Worm (Caenorhabditis elegans) whole organism, young adult: ENCODE results near the gene usp-33.

Experiments
- B0035.1 ChIP-seq: sonication (generic microtip); optimal IDR thresholded peaks from 2 replicates; lab custom pipeline; 2016; ENCODE audit warnings: missing genetic modification characterization, mild to moderate bottlenecking, missing compliant biosample characterization, missing genotype, missing genetic modification reagents
- B0261.1 ChIP-seq: sonication (generic microtip); optimal IDR thresholded peaks from 2 replicates; lab custom pipeline; 2016; ENCODE audit warnings: mild to moderate bottlenecking, missing genetic modification characterization, moderate library complexity, missing compliant biosample characterization
- B0336.3 ChIP-seq: fragments of 200-800 bp; sonication (Bioruptor generic); IDR thresholded peaks from 2 replicates; pipeline ENCODE4 v1.3.6; 2022; ENCODE audit warnings: missing genetic modification characterization, missing compliant biosample characterization
- F23B12.7 ChIP-seq: sonication (generic microtip); optimal IDR thresholded peaks from 2 replicates; lab custom pipeline; 2017; ENCODE audit warnings: missing genetic modification characterization, mild to moderate bottlenecking, missing compliant biosample characterization, antibody characterized with exemption, moderate library complexity; ENCODE audit not compliant: insufficient read depth
- F49E8.2 ChIP-seq: sonication (generic microtip); optimal IDR thresholded peaks from 3 replicates; lab custom pipeline; 2017; ENCODE audit warnings: missing genetic modification characterization, mild to moderate bottlenecking, missing compliant biosample characterization, antibody characterized with exemption, moderate library complexity; ENCODE audit not compliant: insufficient read depth
- F52B5.7 ChIP-seq: sonication (generic microtip); optimal IDR thresholded peaks from 2 replicates; lab custom pipeline; 2016; ENCODE audit warnings: mild to moderate bottlenecking, missing genetic modification characterization, missing compliant biosample characterization
- F57C9.4 ChIP-seq: sonication (generic microtip); optimal IDR thresholded peaks from 2 replicates; lab custom pipeline; 2017; ENCODE audit warnings: mild to moderate bottlenecking, missing genetic modification characterization, missing compliant biosample characterization
- K11D2.4 ChIP-seq: fragments of 200-800 bp; sonication (Bioruptor generic); IDR thresholded peaks from 2 replicates; pipeline ENCODE4 v1.3.6; 2022; ENCODE audit warnings: missing genetic modification reagents, missing genetic modification characterization, missing compliant biosample characterization
- K12H6.12 ChIP-seq: fragments of 200-800 bp; sonication (Bioruptor generic); optimal IDR thresholded peaks from 2 replicates; lab custom pipeline; 2018; ENCODE audit warnings: mild to moderate bottlenecking, missing genetic modification characterization, missing compliant biosample characterization
- T26A5.8 ChIP-seq: sonication (generic microtip); optimal IDR thresholded peaks from 2 replicates; lab custom pipeline; 2016; ENCODE audit warnings: missing genetic modification characterization, missing compliant biosample characterization
- Y53F4B.3 ChIP-seq: fragments of 200-800 bp; sonication (Bioruptor generic); IDR thresholded peaks from 2 replicates; pipeline ENCODE4 v1.3.6; 2022; ENCODE audit warnings: missing genetic modification reagents, missing genetic modification characterization, missing compliant biosample characterization
- Y56A3A.18 ChIP-seq: fragments of 200-800 bp; sonication (Bioruptor generic); IDR thresholded peaks from 2 replicates; pipeline ENCODE4 v1.3.6; 2022; ENCODE audit warnings: missing genetic modification reagents, missing genetic modification characterization, missing compliant biosample characterization
- Y95B8A.8 ChIP-seq: fragments of 200-800 bp; sonication (Bioruptor generic); IDR thresholded peaks from 2 replicates; pipeline ENCODE4 v1.3.6; 2022; ENCODE audit warnings: missing genetic modification reagents, missing genetic modification characterization, missing compliant biosample characterization
- aptf-2 ChIP-seq: fragments of 200-800 bp; sonication (Bioruptor generic); conservative IDR thresholded peaks from 2 replicates; pipeline ENCODE4 v1.3.6; 2022; ENCODE audit warnings: missing genetic modification reagents, missing genetic modification characterization, missing compliant biosample characterization
- attf-3 ChIP-seq: fragments of 200-800 bp; sonication (Bioruptor generic); conservative IDR thresholded peaks from 2 replicates; pipeline ENCODE4 v1.3.6; 2022; ENCODE audit warnings: missing genetic modification reagents, missing genetic modification characterization, missing compliant biosample characterization
- cebp-1 ChIP-seq, 2 experiments: fragments of 200-800 bp in 1 of 2; sonication (Bioruptor generic) in 1 of 2; sonication (generic microtip) in 1 of 2; IDR thresholded peaks in 1 of 2; optimal IDR thresholded peaks in 1 of 2; 2 replicates each; pipeline versions ENCODE4 v1.3.6 to Lab custom; 2017 to 2022; ENCODE audit warnings: missing compliant biosample characterization in 2 of 2, missing genetic modification characterization in 2 of 2, mild to moderate bottlenecking in 1 of 2, missing genetic modification reagents in 1 of 2, moderate library complexity in 1 of 2
- die-1 ChIP-seq: sonication (generic microtip); optimal IDR thresholded peaks from 2 replicates; lab custom pipeline; 2016; ENCODE audit warnings: missing genotype, mild to moderate bottlenecking, missing genetic modification characterization, missing compliant biosample characterization
- ekl-4 ChIP-seq: fragments of 200-800 bp; sonication (Bioruptor generic); IDR thresholded peaks from 2 replicates; pipeline ENCODE4 v1.3.6; 2022; ENCODE audit warnings: missing genetic modification reagents, missing genetic modification characterization, missing compliant biosample characterization
- ets-4 ChIP-seq: fragments of 200-800 bp; sonication (Bioruptor generic); optimal IDR thresholded peaks from 2 replicates; lab custom pipeline; 2018; ENCODE audit warnings: mild to moderate bottlenecking, missing genetic modification characterization, missing compliant biosample characterization
- fkh-3 ChIP-seq: sonication (generic microtip); optimal IDR thresholded peaks from 2 replicates; lab custom pipeline; 2016; ENCODE audit warnings: mild to moderate bottlenecking, missing genetic modification characterization, missing compliant biosample characterization
- hmg-1.2 ChIP-seq: fragments of 200-800 bp; sonication (Bioruptor generic); IDR thresholded peaks from 2 replicates; pipeline ENCODE4 v1.3.6; 2022; ENCODE audit warnings: missing genetic modification reagents, missing genetic modification characterization, missing compliant biosample characterization
- hmg-20 ChIP-seq: fragments of 200-800 bp; sonication (Bioruptor generic); IDR thresholded peaks from 2 replicates; pipeline ENCODE4 v1.3.6; 2022; ENCODE audit warnings: missing genetic modification reagents, missing genetic modification characterization, missing compliant biosample characterization
- let-607 ChIP-seq, 2 experiments: fragments of 200-800 bp in 1 of 2; sonication (Bioruptor generic) in 1 of 2; sonication (generic microtip) in 1 of 2; optimal IDR thresholded peaks; 2 replicates each; lab custom pipeline; 2016 to 2018; ENCODE audit warnings: mild to moderate bottlenecking in 2 of 2, missing compliant biosample characterization in 2 of 2, missing genetic modification characterization in 2 of 2, moderate library complexity in 2 of 2, missing genotype in 1 of 2
- lin-35 ChIP-seq, 3 experiments: fragments of 150-350 bp in 2 of 3; sonication (generic microtip) in 1 of 3; optimal IDR thresholded peaks; 2 replicates each; lab custom pipeline; 2014 to 2018; ENCODE audit warnings: missing biosample characterization in 3 of 3, missing genetic modification characterization in 3 of 3, missing genetic modification reagents in 3 of 3
- lin-54 ChIP-seq: fragments of 200-800 bp; sonication (Bioruptor generic); optimal IDR thresholded peaks from 2 replicates; lab custom pipeline; 2018; ENCODE audit warnings: mild to moderate bottlenecking, missing genetic modification characterization, missing compliant biosample characterization
- madf-6 ChIP-seq: fragments of 200-800 bp; sonication (Bioruptor generic); IDR thresholded peaks from 2 replicates; pipeline ENCODE4 v1.3.6; 2022; ENCODE audit warnings: missing genetic modification reagents, missing genetic modification characterization, missing compliant biosample characterization
- madf-8 ChIP-seq: fragments of 200-800 bp; sonication (Bioruptor generic); conservative IDR thresholded peaks from 2 replicates; pipeline ENCODE4 v1.3.6; 2022; ENCODE audit warnings: missing genetic modification reagents, missing genetic modification characterization, missing compliant biosample characterization
- mes-4 ChIP-seq: sonication (generic microtip); optimal IDR thresholded peaks from 2 replicates; lab custom pipeline; 2016; ENCODE audit warnings: missing genotype, missing genetic modification characterization, missing compliant biosample characterization
- pha-4 ChIP-seq: fragments of 150-350 bp; sonication (generic microtip); optimal IDR thresholded peaks from 2 replicates; lab custom pipeline; 2014; ENCODE audit warnings: missing biosample characterization, missing genetic modification reagents, missing genetic modification characterization
- rec-8 ChIP-seq, 2 experiments: sonication (generic microtip); optimal IDR thresholded peaks; 2 replicates each; lab custom pipeline; 2016; ENCODE audit warnings: mild to moderate bottlenecking in 2 of 2, missing genetic modification characterization in 2 of 2, missing genetic modification reagents in 2 of 2, missing genotype in 2 of 2, missing biosample characterization in 1 of 2, missing compliant biosample characterization in 1 of 2, moderate library complexity in 1 of 2
- rpc-1 ChIP-seq, 2 experiments: fragments of 150-350 bp in 1 of 2; sonication (generic microtip) in 1 of 2; optimal IDR thresholded peaks; 2 replicates each; lab custom pipeline; 2014 to 2018; ENCODE audit warnings: missing biosample characterization in 1 of 2, missing genetic modification characterization in 1 of 2, missing genetic modification reagents in 1 of 2, missing genotype in 1 of 2
- sdz-38 ChIP-seq: sonication (generic microtip); optimal IDR thresholded peaks from 2 replicates; lab custom pipeline; 2016; ENCODE audit warnings: missing genotype, missing genetic modification characterization, missing compliant biosample characterization
- snpc-4 ChIP-seq, 5 experiments: fragments of 150-350 bp in 1 of 5; sonication (generic microtip) in 4 of 5; optimal IDR thresholded peaks; 2 replicates each; lab custom pipeline; 2014 to 2018; ENCODE audit warnings: missing genetic modification characterization in 5 of 5, missing biosample characterization in 3 of 5, antibody characterized with exemption in 2 of 5, mild to moderate bottlenecking in 2 of 5, missing compliant biosample characterization in 2 of 5, missing genotype in 2 of 5, moderate library complexity in 2 of 5, missing genetic modification reagents in 1 of 5
- somi-1 ChIP-seq: fragments of 200-800 bp; sonication (Bioruptor generic); optimal IDR thresholded peaks from 2 replicates; lab custom pipeline; 2018; ENCODE audit warnings: mild to moderate bottlenecking, missing genetic modification characterization, missing compliant biosample characterization
- sptf-2 ChIP-seq: fragments of 200-800 bp; sonication (Bioruptor generic); optimal IDR thresholded peaks from 2 replicates; lab custom pipeline; 2018; ENCODE audit warnings: mild to moderate bottlenecking, missing genetic modification characterization, missing compliant biosample characterization
- tbp1 ChIP-seq: fragments of 200-800 bp; sonication (Bioruptor generic); optimal IDR thresholded peaks from 2 replicates; lab custom pipeline; 2018; ENCODE audit warnings: mild to moderate bottlenecking, missing genetic modification characterization, missing compliant biosample characterization
- tlf-1 ChIP-seq: fragments of 200-800 bp; sonication (Bioruptor generic); optimal IDR thresholded peaks from 2 replicates; lab custom pipeline; 2018; ENCODE audit warnings: mild to moderate bottlenecking, missing genetic modification characterization, missing compliant biosample characterization
- unc-62 ChIP-seq: fragments of 150-350 bp; optimal IDR thresholded peaks from 2 replicates; lab custom pipeline; 2014; ENCODE audit warnings: missing biosample characterization, missing genetic modification reagents, missing genetic modification characterization
- zfh-2 ChIP-seq: fragments of 200-800 bp; sonication (Bioruptor generic); conservative IDR thresholded peaks from 2 replicates; pipeline ENCODE4 v1.3.6; 2022; ENCODE audit warnings: missing genetic modification reagents, missing genetic modification characterization, missing compliant biosample characterization
- zim-3 ChIP-seq: sonication (generic microtip); optimal IDR thresholded peaks from 2 replicates; lab custom pipeline; 2017; ENCODE audit warnings: mild to moderate bottlenecking, missing genetic modification characterization, moderate library complexity, missing compliant biosample characterization
- ztf-22 ChIP-seq: fragments of 200-800 bp; sonication (Bioruptor generic); optimal IDR thresholded peaks from 2 replicates; lab custom pipeline; 2018; ENCODE audit warnings: mild to moderate bottlenecking, missing genetic modification characterization, moderate library complexity, missing compliant biosample characterization
- ztf-26 ChIP-seq: sonication (generic microtip); optimal IDR thresholded peaks from 2 replicates; lab custom pipeline; 2017; ENCODE audit warnings: missing genetic modification characterization, missing compliant biosample characterization

usp-33 gene

DNA sequence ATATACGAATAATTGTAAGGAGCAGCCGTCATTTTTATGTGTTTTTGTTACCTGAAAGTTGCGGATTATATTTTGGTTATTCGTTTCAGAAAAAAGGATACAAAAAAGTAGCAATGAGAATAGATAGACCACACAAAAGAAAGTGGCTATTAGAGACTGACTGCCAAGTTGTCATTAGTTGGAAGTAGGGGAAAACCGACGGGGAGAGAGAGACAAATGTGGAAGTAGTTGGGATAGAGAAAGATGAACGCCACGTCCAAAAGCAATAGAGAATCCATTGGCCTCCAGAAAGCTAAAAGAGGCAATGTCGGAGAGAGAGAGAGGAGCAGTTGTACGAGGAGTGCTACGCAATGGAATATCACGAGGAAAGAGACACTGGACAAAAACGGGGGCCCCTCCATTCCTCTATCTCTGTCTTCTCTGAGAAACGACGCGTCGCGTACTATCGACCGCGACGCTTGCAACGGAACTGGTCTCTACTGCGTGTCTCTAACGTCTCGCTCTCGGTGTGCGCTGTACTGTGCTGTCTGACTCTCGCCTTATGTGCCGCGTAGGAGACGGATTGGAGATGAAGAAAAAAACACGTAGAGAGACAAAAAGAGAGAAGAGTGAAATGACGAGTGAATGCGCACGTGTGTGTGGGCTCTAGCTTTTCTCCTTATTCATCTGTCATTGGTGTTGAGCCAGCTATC lies 15.6 kb downstream of the usp-33 start, which contains the start of gene rab-14 (continued):
- TF ChIP-seq K11D2.4 (peak; percentile 53; the same call in 1 of the 2 replicates), cebp-1 (GFP tag; IDR thresholded peaks at IDR 0.05; lab: Robert Waterston, UW) (peak; percentile 82), cebp-1 (tag; optimal IDR thresholded peaks at IDR 0.05; lab: Kevin White, UChicago) (no peak), snpc-4 (GFP tag; optimal IDR thresholded peaks at IDR 0.05; lab: Kevin White, UChicago) (no peak), snpc-4 (tag; optimal IDR thresholded peaks at IDR 0.05; lab: Kevin White, UChicago) (peak in 1 of 4 experiments; percentile 4), rec-8 (tag; optimal IDR thresholded peaks at IDR 0.05; lab: Kevin White, UChicago) (no peak), ekl-4 (peak; percentile 74), aptf-2 (GFP tag; lab: Robert Waterston, UW) (no peak), F49E8.2 (tag; lab: Kevin White, UChicago) (no peak), zfh-2 (GFP tag; lab: Robert Waterston, UW) (peak; percentile 93), hmg-20 (peak; percentile 20; the same call in 1 of the 2 replicates), fkh-3 (tag; lab: Kevin White, UChicago) (no peak), lin-54 (GFP tag; lab: Kevin White, UChicago) (peak; percentile 28), zim-3 (tag; lab: Kevin White, UChicago) (no peak), T26A5.8 (no peak), tbp1 (GFP tag; lab: Kevin White, UChicago) (peak; percentile 32), unc-62 (peak; percentile 12), somi-1 (peak; percentile 51), ets-4 (GFP tag; lab: Kevin White, UChicago) (no peak), rpc-1 (optimal IDR thresholded peaks at IDR 0.05; lab: Kevin White, UChicago) (no peak), rpc-1 (tag; optimal IDR thresholded peaks at IDR 0.05; lab: Kevin White, UChicago) (no peak), hmg-1.2 (peak; percentile 71; the same call in 1 of the 2 replicates), ztf-22 (GFP tag; lab: Kevin White, UChicago) (no peak), attf-3 (GFP tag; lab: Robert Waterston, UW) (0 out of 2 replicates have a peak, but pooled peaks have one; percentile 30), F23B12.7 (tag; lab: Kevin White, UChicago) (no peak), madf-6 (0 out of 2 replicates have a peak, but pooled peaks have one; percentile 21), lin-35 (GFP tag; optimal IDR thresholded peaks at IDR 0.05; lab: Kevin White, UChicago) (peak in 1 of 3 experiments; percentile 70), B0336.3 (GFP tag; lab: Robert Waterston, UW) (no peak)

ce11 chrX:15607498-15608019 lies 16.4 kb downstream of the usp-33 start, which contains the start of gene nipi-3:
nipi-3 (plus strand) TSS chrX:15607969.
- TF ChIP-seq B0035.1 (tag; lab: Kevin White, UChicago) (peak; percentile 21), somi-1 (peak; percentile 86), ztf-26 (tag; lab: Kevin White, UChicago) (peak; percentile 92), sptf-2 (no peak), F23B12.7 (tag; lab: Kevin White, UChicago) (peak; percentile 78), ztf-22 (GFP tag; lab: Kevin White, UChicago) (peak; percentile 87), Y56A3A.18 (peak; percentile 69; the same call in 1 of the 2 replicates), madf-8 (GFP tag; lab: Robert Waterston, UW) (no peak), pha-4 (tag; lab: Kevin White, UChicago) (peak; percentile 92), ekl-4 (peak; percentile 78), F52B5.7 (no peak), let-607 (tag; optimal IDR thresholded peaks at IDR 0.05; lab: Kevin White, UChicago) (peak; percentile 73 to 91), madf-6 (no peak), tbp1 (GFP tag; lab: Kevin White, UChicago) (peak; percentile 63), Y95B8A.8 (GFP tag; lab: Robert Waterston, UW) (peak; percentile 77; the same call in 1 of the 2 replicates), mes-4 (tag; lab: Kevin White, UChicago) (no peak), F57C9.4 (no peak), tlf-1 (GFP tag; lab: Kevin White, UChicago) (peak; percentile 70), hmg-20 (0 out of 2 replicates have a peak, but pooled peaks have one; percentile 35), B0261.1 (tag; lab: Kevin White, UChicago) (no peak), Y53F4B.3 (no peak), sdz-38 (tag; lab: Kevin White, UChicago) (no peak), die-1 (tag; lab: Kevin White, UChicago) (no peak), K12H6.12 (tag; lab: Kevin White, UChicago) (peak; percentile 92)
